Worm (Caenorhabditis elegans) whole organism, early embryonic: Measurements from ENCODE around the gene mac-1.

Experiments
- F13C5.2 ChIP-seq: sonication (generic microtip); optimal IDR thresholded peaks from 2 replicates; lab custom pipeline; 2017; ENCODE audit warnings: mild to moderate bottlenecking, missing genetic modification characterization, inconsistent platforms, missing compliant biosample characterization
- scrt-1 ChIP-seq: fragments of 200-800 bp; sonication (Bioruptor generic); IDR thresholded peaks from 2 replicates; pipeline ENCODE4 v1.3.6; 2022; ENCODE audit warnings: missing genetic modification characterization, missing compliant biosample characterization

DNA sequence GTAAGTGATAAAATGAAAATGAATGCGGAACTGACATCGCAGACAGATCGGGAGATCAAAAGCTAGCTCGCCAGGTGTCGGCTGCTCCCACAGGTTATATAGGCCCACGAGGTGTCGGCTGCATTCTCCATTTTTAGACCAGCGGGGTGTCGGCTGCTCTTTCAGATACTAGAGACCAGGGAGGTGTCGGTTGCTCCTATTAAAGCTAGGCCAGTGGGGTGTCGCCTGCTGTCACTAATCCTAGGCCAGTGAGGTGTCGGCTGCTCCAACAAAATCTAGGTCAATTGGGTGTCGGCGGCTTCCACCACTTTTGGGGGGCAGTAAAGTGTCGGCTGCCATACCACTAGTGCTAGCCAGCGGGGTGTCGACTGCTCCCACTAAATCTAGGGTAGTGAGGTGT, 30.8 kb downstream of the mac-1 start:
- TF ChIP-seq scrt-1 (GFP tag; lab: Robert Waterston, UW), result no peak
- TF ChIP-seq F13C5.2 (tag; lab: Kevin White, UChicago), result no peak
